Worm (Caenorhabditis elegans) whole organism, L4 larva: ENCODE measurements around the gene Y37D8A.3.

ENCODE experiments used
- F37D6.2 ChIP-seq: sonication (generic microtip); optimal IDR thresholded peaks from 2 replicates; lab custom pipeline; 2016; ENCODE audit warnings: mild to moderate bottlenecking, missing genetic modification characterization, missing compliant biosample characterization
- ceh-28 ChIP-seq: fragments of 150-350 bp; optimal IDR thresholded peaks from 2 replicates; lab custom pipeline; 2014; ENCODE audit warnings: missing biosample characterization, missing genetic modification reagents, missing genetic modification characterization
- ceh-82 ChIP-seq: sonication (generic microtip); optimal IDR thresholded peaks from 2 replicates; lab custom pipeline; 2017; ENCODE audit warnings: missing biosample characterization, missing genetic modification characterization
- ces-1 ChIP-seq: fragments of 150-350 bp; sonication (generic microtip); optimal IDR thresholded peaks from 4 replicates; lab custom pipeline; 2014; ENCODE audit warnings: missing biosample characterization, missing genetic modification reagents, missing genetic modification characterization
- egl-27 ChIP-seq: sonication (generic microtip); optimal IDR thresholded peaks from 3 replicates; lab custom pipeline; 2017; ENCODE audit warnings: missing biosample characterization, missing genetic modification reagents, missing genetic modification characterization
- fos-1 ChIP-seq: fragments of 150-350 bp; optimal IDR thresholded peaks from 2 replicates; lab custom pipeline; 2014; ENCODE audit warnings: missing biosample characterization, missing genetic modification characterization
- jun-1 ChIP-seq: fragments of 150-350 bp; optimal IDR thresholded peaks from 2 replicates; lab custom pipeline; 2014; ENCODE audit warnings: missing biosample characterization, missing genetic modification reagents, missing genetic modification characterization
- lin-38 ChIP-seq: fragments of 200-800 bp; sonication (Bioruptor generic); IDR thresholded peaks from 2 replicates; pipeline ENCODE4 v1.3.6; 2022; ENCODE audit warnings: missing genetic modification reagents, missing genetic modification characterization, missing compliant biosample characterization
- mep-1 ChIP-seq: fragments of 150-350 bp; sonication (generic microtip); optimal IDR thresholded peaks from 3 replicates; lab custom pipeline; 2014; ENCODE audit warnings: missing biosample characterization, missing genetic modification characterization
- nhr-237 ChIP-seq: sonication (generic microtip); optimal IDR thresholded peaks from 2 replicates; lab custom pipeline; 2017; ENCODE audit warnings: missing biosample characterization, missing genetic modification characterization
- snpc-4 ChIP-seq: fragments of 150-350 bp; optimal IDR thresholded peaks from 2 replicates; lab custom pipeline; 2014; ENCODE audit warnings: missing biosample characterization, missing genetic modification characterization
- ztf-7 ChIP-seq: fragments of 150-350 bp; optimal IDR thresholded peaks from 2 replicates; lab custom pipeline; 2014; ENCODE audit warnings: missing biosample characterization, missing genetic modification characterization

- no peak for TF ChIP-seq jun-1
- no peak for TF ChIP-seq mep-1
- TF ChIP-seq ceh-28 (tag; lab: Kevin White, UChicago), result no peak
- no peak for TF ChIP-seq lin-38 (GFP tag; lab: Robert Waterston, UW)
- TF ChIP-seq fos-1, result no peak
- no peak for TF ChIP-seq F37D6.2
- TF ChIP-seq nhr-237 (tag; lab: Kevin White, UChicago), result no peak
- TF ChIP-seq ztf-7 (tag; lab: Kevin White, UChicago), result no peak
- no peak for TF ChIP-seq egl-27 (tag; lab: Kevin White, UChicago)
- no peak for TF ChIP-seq snpc-4 (tag; lab: Kevin White, UChicago)
- no peak for TF ChIP-seq ceh-82
- TF ChIP-seq ces-1 (GFP tag; lab: Kevin White, UChicago), result no peak
Measured at ce11 chrIII:12779676-12780337, 49.4 kb upstream of the Y37D8A.3 start, which contains the start of gene gab-1.
